Fruit fly (Drosophila melanogaster): Measurements from ENCODE around the gene RpS17.

DNA sequence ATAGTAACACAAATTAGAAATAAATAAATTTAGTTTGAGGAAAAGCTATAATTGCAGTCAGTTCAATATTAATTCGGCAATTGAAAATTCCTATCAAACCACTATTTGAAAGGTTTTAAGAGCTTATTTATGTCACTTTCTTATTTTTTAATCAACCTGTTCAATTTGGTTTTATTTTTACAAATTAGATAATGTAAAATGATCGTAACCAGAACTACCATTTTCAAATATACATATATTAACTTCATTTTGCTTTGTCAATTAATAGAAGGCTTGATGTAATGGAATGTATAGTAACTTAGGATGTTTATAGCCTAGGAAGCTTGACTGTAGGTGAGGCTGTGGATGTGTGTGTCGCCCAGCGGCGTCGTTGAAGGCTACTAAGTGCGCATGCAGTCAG lies 37.0 kb upstream of the RpS17 start:
- TF ChIP-seq CG8478 (optimal IDR thresholded peaks at IDR 0.05), result no peak
- TF ChIP-seq CTCF (optimal IDR thresholded peaks at IDR 0.05), result no peak
